Worm (Caenorhabditis elegans) whole organism, early embryonic: Measurements from ENCODE around the gene mrps-18B.

Experiments
- B0310.2 ChIP-seq: sonication (generic microtip); optimal IDR thresholded peaks from 2 replicates; lab custom pipeline; 2016; ENCODE audit warnings: mild to moderate bottlenecking, missing genetic modification characterization, missing compliant biosample characterization
- F13C5.2 ChIP-seq: sonication (generic microtip); optimal IDR thresholded peaks from 2 replicates; lab custom pipeline; 2017; ENCODE audit warnings: mild to moderate bottlenecking, missing genetic modification characterization, inconsistent platforms, missing compliant biosample characterization
- ama-1 ChIP-seq: fragments of 150-350 bp; optimal IDR thresholded peaks from 2 replicates; lab custom pipeline; 2014
- flt-1 ChIP-seq: fragments of 200-800 bp; sonication (Bioruptor generic); IDR thresholded peaks from 2 replicates; pipeline ENCODE4 v1.3.6; 2022; ENCODE audit warnings: missing genetic modification characterization, missing compliant biosample characterization
- hnd-1 ChIP-seq: sonication (generic microtip); optimal IDR thresholded peaks from 2 replicates; lab custom pipeline; 2016; ENCODE audit warnings: missing genetic modification characterization, missing compliant biosample characterization
- pes-1 ChIP-seq: fragments of 200-800 bp; sonication (Bioruptor generic); IDR thresholded peaks from 2 replicates; pipeline ENCODE4 v1.3.6; 2022; ENCODE audit warnings: missing genetic modification reagents, missing genetic modification characterization, missing compliant biosample characterization
- tbx-37 ChIP-seq: fragments of 200-800 bp; sonication (Bioruptor generic); conservative IDR thresholded peaks from 2 replicates; pipeline ENCODE4 v1.3.6; 2022; ENCODE audit warnings: missing genetic modification reagents, missing genetic modification characterization, missing compliant biosample characterization
- tra-4 ChIP-seq: sonication (generic microtip); optimal IDR thresholded peaks from 2 replicates; lab custom pipeline; 2017; ENCODE audit warnings: missing genetic modification characterization, missing compliant biosample characterization

DNA sequence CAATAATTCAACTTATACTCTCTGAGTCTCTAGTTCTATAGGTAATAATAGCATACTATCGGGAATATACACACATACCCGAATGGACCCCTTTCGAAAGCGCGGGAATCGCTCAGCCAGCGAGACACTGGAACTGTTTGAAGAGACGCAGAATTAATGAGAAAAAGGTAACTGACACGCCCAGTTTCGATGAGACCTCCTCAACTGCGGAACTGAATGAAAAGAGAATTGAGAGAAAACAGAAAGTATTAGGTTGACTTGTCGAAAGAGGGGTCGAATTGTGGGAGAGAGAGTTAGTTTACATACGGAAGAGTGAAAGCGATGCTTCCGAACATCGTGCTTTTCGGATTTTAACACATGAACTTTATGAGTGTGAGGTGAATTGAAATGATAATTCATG lies 6.5 kb downstream of the mrps-18B start:
- TF ChIP-seq tra-4 (no peak), B0310.2 (tag; lab: Kevin White, UChicago) (no peak), tbx-37 (no peak), ama-1 (lab: Kevin White, UChicago) (no peak), flt-1 (no peak), pes-1 (GFP tag; lab: Robert Waterston, UW) (no peak), F13C5.2 (tag; lab: Kevin White, UChicago) (no peak), hnd-1 (no peak)
